Fruit fly (Drosophila melanogaster) whole organism, embryonic: ENCODE measurements around the gene TBC1D16.
A peak's percentile ranks its signal among the peaks of the same experiment; 100 is the strongest.

Experiments
- CG10366 ChIP-seq: fragments of 200-800 bp; sonication (Bioruptor generic); IDR thresholded peaks from 2 replicates; pipeline ENCODE4 v1.3.6; 2022; ENCODE audit warnings: missing biosample characterization, missing genetic modification characterization
- CG10959 ChIP-seq: fragments of 200-800 bp; sonication (Bioruptor generic); IDR thresholded peaks from 2 replicates; pipeline ENCODE4 v1.3.6; 2022; ENCODE audit warnings: missing biosample characterization, missing genetic modification characterization
- CG11695 ChIP-seq: fragments of 200-800 bp; sonication (Bioruptor generic); IDR thresholded peaks from 3 replicates; pipeline ENCODE4 v1.3.6; 2022; ENCODE audit warnings: missing biosample characterization, missing genetic modification characterization
- CG12236 ChIP-seq: fragments of 200-800 bp; sonication (Bioruptor generic); optimal IDR thresholded peaks from 2 replicates; lab custom pipeline; 2016; ENCODE audit warnings: missing biosample characterization, missing genetic modification characterization
- CG17385 ChIP-seq: fragments of 200-800 bp; sonication (Bioruptor generic); optimal IDR thresholded peaks from 3 replicates; lab custom pipeline; 2018; ENCODE audit warnings: missing biosample characterization, mild to moderate bottlenecking, missing genetic modification characterization
- CG18599 ChIP-seq: fragments of 200-800 bp; sonication (Bioruptor generic); optimal IDR thresholded peaks from 3 replicates; lab custom pipeline; 2017; ENCODE audit warnings: missing biosample characterization, missing genetic modification characterization, mild to moderate bottlenecking, moderate library complexity, missing genetic modification reagents
- CG34422 ChIP-seq: fragments of 200-800 bp; sonication (Bioruptor generic); IDR thresholded peaks from 3 replicates; pipeline ENCODE4 v1.3.6; 2022; ENCODE audit warnings: missing biosample characterization, missing genetic modification characterization
- CG6683 ChIP-seq: fragments of 200-800 bp; sonication (Bioruptor generic); optimal IDR thresholded peaks from 2 replicates; lab custom pipeline; 2017; ENCODE audit warnings: missing biosample characterization, mild to moderate bottlenecking, missing genetic modification characterization, missing genetic modification reagents
- CG6689 ChIP-seq: fragments of 200-800 bp; sonication (Bioruptor generic); IDR thresholded peaks from 2 replicates; pipeline ENCODE4 v1.3.6; 2022; ENCODE audit warnings: missing biosample characterization, missing genetic modification characterization
- CG7928 ChIP-seq: fragments of 200-800 bp; sonication (Bioruptor generic); optimal IDR thresholded peaks from 2 replicates; lab custom pipeline; 2017; ENCODE audit warnings: missing biosample characterization, mild to moderate bottlenecking, missing genetic modification characterization
- CG8290 ChIP-seq, 3 experiments: fragments of 200-800 bp; sonication (Bioruptor generic); optimal IDR thresholded peaks; 2 replicates each; lab custom pipeline; 2016 to 2019; ENCODE audit warnings: missing biosample characterization in 3 of 3, missing genetic modification characterization in 3 of 3, mild to moderate bottlenecking in 2 of 3, moderate library complexity in 1 of 3
- CG8765 ChIP-seq: fragments of 200-800 bp; sonication (Bioruptor generic); IDR thresholded peaks from 2 replicates; pipeline ENCODE4 v1.3.6; 2022; ENCODE audit warnings: missing biosample characterization, missing genetic modification characterization
- D19A ChIP-seq: fragments of 200-800 bp; optimal IDR thresholded peaks from 3 replicates; lab custom pipeline; 2019; ENCODE audit warnings: missing biosample characterization, mild to moderate bottlenecking, missing genetic modification characterization, moderate library complexity
- Fer2 ChIP-seq: fragments of 200-800 bp; sonication (Bioruptor generic); optimal IDR thresholded peaks from 2 replicates; lab custom pipeline; 2018; ENCODE audit warnings: missing biosample characterization, mild to moderate bottlenecking, missing genetic modification characterization, moderate library complexity
- HLH3B ChIP-seq: fragments of 200-800 bp; sonication (Bioruptor generic); IDR thresholded peaks from 2 replicates; pipeline ENCODE4 v1.3.6; 2022; ENCODE audit warnings: missing biosample characterization, missing genetic modification characterization
- Hr51 ChIP-seq, 2 experiments: fragments of 200-800 bp; sonication (Bioruptor generic); optimal IDR thresholded peaks; 2 replicates in 1 of 2; 3 replicates in 1 of 2; lab custom pipeline; 2016 to 2018; ENCODE audit warnings: missing biosample characterization in 2 of 2, missing genetic modification characterization in 2 of 2, mild to moderate bottlenecking in 1 of 2, moderate library complexity in 1 of 2
- Hsf ChIP-seq: fragments of 200-800 bp; sonication (Bioruptor generic); optimal IDR thresholded peaks from 3 replicates; lab custom pipeline; 2016; ENCODE audit warnings: missing biosample characterization, missing genetic modification characterization
- Kr ChIP-seq: fragments of 200-800 bp; sonication (Bioruptor generic); optimal IDR thresholded peaks from 2 replicates; lab custom pipeline; 2017; ENCODE audit warnings: missing biosample characterization, mild to moderate bottlenecking, missing genetic modification characterization
- Lim3 ChIP-seq: fragments of 200-800 bp; sonication (Bioruptor generic); IDR thresholded peaks from 2 replicates; pipeline ENCODE4 v1.3.6; 2022; ENCODE audit warnings: missing biosample characterization, missing genetic modification characterization
- Neu2 ChIP-seq: fragments of 200-800 bp; sonication (Bioruptor generic); optimal IDR thresholded peaks from 3 replicates; lab custom pipeline; 2016; ENCODE audit warnings: missing biosample characterization, missing genetic modification characterization, borderline replicate concordance
- Side ChIP-seq: fragments of 200-800 bp; sonication (Bioruptor generic); optimal IDR thresholded peaks from 2 replicates; lab custom pipeline; 2016; ENCODE audit warnings: missing biosample characterization, missing genetic modification characterization
- Spps ChIP-seq: fragments of 200-800 bp; sonication (Bioruptor generic); optimal IDR thresholded peaks from 2 replicates; lab custom pipeline; 2018; ENCODE audit warnings: missing biosample characterization, mild to moderate bottlenecking, missing genetic modification characterization
- Vsx1 ChIP-seq: fragments of 200-800 bp; sonication (Bioruptor generic); optimal IDR thresholded peaks from 2 replicates; lab custom pipeline; 2017; ENCODE audit warnings: missing biosample characterization, mild to moderate bottlenecking, missing genetic modification characterization, missing genetic modification reagents
- al ChIP-seq: fragments of 200-800 bp; sonication (Bioruptor generic); IDR thresholded peaks from 2 replicates; pipeline ENCODE4 v1.3.6; 2022; ENCODE audit warnings: missing biosample characterization, missing genetic modification characterization
- amos ChIP-seq: fragments of 200-800 bp; sonication (Bioruptor generic); IDR thresholded peaks from 2 replicates; pipeline ENCODE4 v1.3.6; 2022; ENCODE audit warnings: missing biosample characterization, missing genetic modification characterization; ENCODE audit not compliant: partially characterized antibody
- ase ChIP-seq: fragments of 200-800 bp; sonication (Bioruptor generic); IDR thresholded peaks from 3 replicates; pipeline ENCODE4 v1.3.6; 2022; ENCODE audit warnings: missing biosample characterization, missing genetic modification characterization
- br ChIP-seq: fragments of >200 bp; optimal IDR thresholded peaks from 2 replicates; lab custom pipeline; 2017
- btn ChIP-seq: fragments of 200-800 bp; sonication (Bioruptor generic); optimal IDR thresholded peaks from 2 replicates; lab custom pipeline; 2016; ENCODE audit warnings: missing biosample characterization, missing genetic modification characterization
- crp ChIP-seq, 2 experiments: fragments of 200-800 bp; sonication (Bioruptor generic); optimal IDR thresholded peaks; 2 replicates in 1 of 2; 3 replicates in 1 of 2; lab custom pipeline; 2017; ENCODE audit warnings: missing biosample characterization in 2 of 2, missing genetic modification characterization in 2 of 2, mild to moderate bottlenecking in 1 of 2, moderate library complexity in 1 of 2
- da ChIP-seq: fragments of 200-800 bp; sonication (Bioruptor generic); optimal IDR thresholded peaks from 2 replicates; lab custom pipeline; 2016; ENCODE audit warnings: missing biosample characterization, missing genetic modification characterization
- dan ChIP-seq: fragments of 200-800 bp; sonication (Bioruptor generic); IDR thresholded peaks from 2 replicates; pipeline ENCODE4 v1.3.6; 2022; ENCODE audit warnings: missing biosample characterization, missing genetic modification characterization
- dati ChIP-seq: fragments of 200-800 bp; sonication (Bioruptor generic); IDR thresholded peaks from 2 replicates; pipeline ENCODE4 v1.3.6; 2022; ENCODE audit warnings: missing biosample characterization, missing genetic modification characterization
- ems ChIP-seq: fragments of 200-800 bp; sonication (Bioruptor generic); optimal IDR thresholded peaks from 3 replicates; lab custom pipeline; 2016; ENCODE audit warnings: missing biosample characterization, missing genetic modification characterization
- eve ChIP-seq, 2 experiments: fragments of >200 bp; optimal IDR thresholded peaks; 2 replicates each; lab custom pipeline; 2017; ENCODE audit warnings: missing biosample characterization in 2 of 2, missing genetic modification characterization in 2 of 2
- exex ChIP-seq: fragments of 200-800 bp; sonication (Bioruptor generic); optimal IDR thresholded peaks from 4 replicates; lab custom pipeline; 2018; ENCODE audit warnings: missing biosample characterization, mild to moderate bottlenecking, missing genetic modification characterization, moderate library complexity
- fd64A ChIP-seq: fragments of 200-800 bp; sonication (Bioruptor generic); optimal IDR thresholded peaks from 3 replicates; lab custom pipeline; 2018; ENCODE audit warnings: missing biosample characterization, mild to moderate bottlenecking, missing genetic modification characterization
- fru ChIP-seq: fragments of >200 bp; optimal IDR thresholded peaks from 2 replicates; lab custom pipeline; 2017
- gce ChIP-seq: fragments of 200-800 bp; sonication (Bioruptor generic); IDR thresholded peaks from 3 replicates; pipeline ENCODE4 v1.3.6; 2022; ENCODE audit warnings: missing biosample characterization, missing genetic modification characterization
- h ChIP-seq: fragments of >200 bp; optimal IDR thresholded peaks from 2 replicates; lab custom pipeline; 2017
- hkb ChIP-seq, 2 experiments: fragments of 200-800 bp in 1 of 2; fragments of >200 bp in 1 of 2; sonication (Bioruptor generic) in 1 of 2; IDR thresholded peaks in 1 of 2; optimal IDR thresholded peaks in 1 of 2; 2 replicates each; pipeline versions ENCODE4 v1.3.6 to Lab custom; 2017 to 2022; ENCODE audit warnings: missing biosample characterization in 1 of 2, missing genetic modification characterization in 1 of 2
- kni ChIP-seq: fragments of 200-800 bp; sonication (Bioruptor generic); optimal IDR thresholded peaks from 3 replicates; lab custom pipeline; 2017; ENCODE audit warnings: mild to moderate bottlenecking, missing biosample characterization, missing genetic modification reagents, missing genetic modification characterization
- luna ChIP-seq: fragments of 200-800 bp; sonication (Bioruptor generic); optimal IDR thresholded peaks from 2 replicates; lab custom pipeline; 2016; ENCODE audit warnings: missing biosample characterization, missing genetic modification characterization
- onecut ChIP-seq: fragments of 200-800 bp; sonication (Bioruptor generic); IDR thresholded peaks from 2 replicates; pipeline ENCODE4 v1.3.6; 2022; ENCODE audit warnings: missing biosample characterization, missing genetic modification characterization
- pros ChIP-seq: fragments of 200-800 bp; sonication (Bioruptor generic); optimal IDR thresholded peaks from 3 replicates; lab custom pipeline; 2019; ENCODE audit warnings: missing biosample characterization, mild to moderate bottlenecking, missing genetic modification characterization, moderate library complexity
- schlank ChIP-seq: fragments of 200-800 bp; sonication (Bioruptor generic); optimal IDR thresholded peaks from 2 replicates; lab custom pipeline; 2018; ENCODE audit warnings: missing biosample characterization, mild to moderate bottlenecking, missing genetic modification characterization
- sim ChIP-seq: fragments of 200-800 bp; sonication (Bioruptor generic); IDR thresholded peaks from 2 replicates; pipeline ENCODE4 v1.3.6; 2022; ENCODE audit warnings: missing biosample characterization, missing genetic modification characterization
- sob ChIP-seq: fragments of 200-800 bp; sonication (Bioruptor generic); IDR thresholded peaks from 2 replicates; pipeline ENCODE4 v1.3.6; 2022; ENCODE audit warnings: missing biosample characterization, missing genetic modification characterization
- tgo ChIP-seq: fragments of 200-800 bp; sonication (Bioruptor generic); IDR thresholded peaks from 3 replicates; pipeline ENCODE4 v1.3.6; 2022; ENCODE audit warnings: missing biosample characterization, missing genetic modification characterization
- vvl ChIP-seq: fragments of 200-800 bp; sonication (Bioruptor generic); IDR thresholded peaks from 2 replicates; pipeline ENCODE4 v1.3.6; 2022; ENCODE audit warnings: missing biosample characterization, missing genetic modification characterization

Gene TBC1D16

DNA sequence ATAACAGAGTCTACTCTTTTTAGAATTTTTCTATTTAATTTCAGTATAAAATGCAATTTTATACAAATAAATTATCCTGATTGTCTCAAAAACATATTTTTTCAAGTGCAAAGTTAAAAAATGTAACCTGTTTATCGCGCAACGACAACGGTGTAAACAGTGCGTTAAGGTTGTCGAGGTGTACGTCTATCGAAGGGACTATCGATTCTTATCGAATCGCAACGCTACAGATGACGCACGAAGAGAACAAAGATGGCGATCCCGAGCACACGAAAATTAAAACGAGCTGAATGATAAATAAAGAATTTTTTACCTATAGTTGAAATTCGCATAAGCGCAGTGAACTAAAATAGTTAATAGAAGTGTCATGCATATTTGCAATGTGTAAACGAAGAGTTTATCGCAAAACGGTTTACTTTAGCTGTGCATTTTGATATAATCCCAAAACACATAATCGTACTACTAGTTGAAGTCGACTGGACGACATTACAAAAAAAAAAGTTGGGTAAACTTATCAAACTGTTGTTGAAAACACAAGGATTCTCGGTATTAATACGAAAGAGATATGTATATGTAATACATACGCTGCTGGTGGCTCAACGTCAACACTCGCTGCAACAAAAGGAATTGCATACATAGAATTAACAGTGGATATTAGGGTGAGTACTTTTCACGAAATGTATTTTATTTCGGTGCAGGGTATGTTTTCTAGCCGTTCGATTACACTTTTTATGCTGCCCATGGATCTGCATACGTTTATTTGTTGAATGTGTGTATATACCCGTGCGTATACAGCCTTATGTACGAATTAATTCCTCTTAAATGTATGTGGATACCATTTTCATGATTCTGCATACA is 47.4 kb downstream of the TBC1D16 start, which contains the start of gene da (continued):
- TF ChIP-seq amos (peak; percentile 66; the same call in 1 of the 2 replicates), Lim3 (GFP tag; lab: Robert Waterston, UW) (no peak), CG17385 (GFP tag; lab: Kevin White, UChicago) (peak; percentile 26), Fer2 (tag; lab: Kevin White, UChicago) (peak; percentile 1), luna (GFP tag; lab: Kevin White, UChicago) (no peak), ase (GFP tag; lab: Robert Waterston, UW) (peak; percentile 42; the same call in 1 of the 3 replicates), eve (GFP tag; optimal IDR thresholded peaks at IDR 0.05; lab: Kevin White, UChicago) (peak in 1 of 2 experiments; percentile 76), sob (peak; percentile 62; the same call in 1 of the 2 replicates), Kr (no peak), CG6683 (GFP tag; lab: Kevin White, UChicago) (no peak), gce (GFP tag; lab: Robert Waterston, UW) (no peak; the same call in 2 of the 3 replicates), Hsf (GFP tag; lab: Kevin White, UChicago) (peak; percentile 73), Neu2 (GFP tag; lab: Kevin White, UChicago) (no peak), al (GFP tag; lab: Robert Waterston, UW) (peak; percentile 45), crp (GFP tag; optimal IDR thresholded peaks at IDR 0.05; lab: Kevin White, UChicago) (peak in 1 of 2 experiments; percentile 55), HLH3B (GFP tag; lab: Robert Waterston, UW) (peak; percentile 52), CG12236 (GFP tag; lab: Kevin White, UChicago) (peak; percentile 48), h (lab: Kevin White, UChicago) (no peak), CG10366 (GFP tag; lab: Robert Waterston, UW) (peak; percentile 63; the same call in 1 of the 2 replicates), sim (GFP tag; lab: Robert Waterston, UW) (no peak), CG8765 (GFP tag; lab: Robert Waterston, UW) (no peak), btn (GFP tag; lab: Kevin White, UChicago) (no peak), onecut (GFP tag; lab: Robert Waterston, UW) (peak; percentile 49), schlank (tag; lab: Kevin White, UChicago) (peak; percentile 9), dati (GFP tag; lab: Robert Waterston, UW) (no peak), ems (peak; percentile 46), fd64A (GFP tag; lab: Kevin White, UChicago) (no peak), CG11695 (GFP tag; lab: Robert Waterston, UW) (0 out of 3 replicates have a peak, but pooled peaks have one; percentile 38), tgo (peak; percentile 57; the same call in 1 of the 3 replicates), da (GFP tag; lab: Kevin White, UChicago) (peak; percentile 59), kni (GFP tag; lab: Kevin White, UChicago) (no peak), fru (lab: Kevin White, UChicago) (no peak), CG7928 (GFP tag; lab: Kevin White, UChicago) (no peak), pros (GFP tag; lab: Kevin White, UChicago) (no peak), CG10959 (GFP tag; lab: Robert Waterston, UW) (no peak), CG18599 (GFP tag; lab: Kevin White, UChicago) (peak; percentile 45), Side (GFP tag; lab: Kevin White, UChicago) (peak; percentile 38), Hr51 (GFP tag; optimal IDR thresholded peaks at IDR 0.05; lab: Kevin White, UChicago) (peak; percentile 39 to 46), Vsx1 (no peak), vvl (GFP tag; lab: Robert Waterston, UW) (peak; percentile 75), exex (tag; lab: Kevin White, UChicago) (no peak), dan (GFP tag; lab: Robert Waterston, UW) (no peak), CG8290 (GFP tag; optimal IDR thresholded peaks at IDR 0.05; lab: Kevin White, UChicago) (peak; percentile 80), CG8290 (tag; optimal IDR thresholded peaks at IDR 0.05; lab: Kevin White, UChicago) (peak in 1 of 2 experiments; percentile 89), CG6689 (GFP tag; lab: Robert Waterston, UW) (peak; percentile 64), br (no peak), D19A (tag; lab: Kevin White, UChicago) (peak; percentile 75), Spps (peak; percentile 23), CG34422 (GFP tag; lab: Robert Waterston, UW) (peak; percentile 57; the same call in 2 of the 3 replicates), hkb (optimal IDR thresholded peaks at IDR 0.05; lab: Kevin White, UChicago) (no peak), hkb (GFP tag; IDR thresholded peaks at IDR 0.05; lab: Robert Waterston, UW) (peak; percentile 54)
